Worm (Caenorhabditis elegans) whole organism, L3 larva: ENCODE measurements around the gene usp-50.
"Not testable (repeated sequence)": the region's sequence is repeated elsewhere in the genome, so short reads cannot be mapped to it uniquely, and the experiment has no call there.

Source experiments
- lin-39 ChIP-seq: fragments of 150-350 bp; optimal IDR thresholded peaks from 2 replicates; lab custom pipeline; 2018; ENCODE audit warnings: missing biosample characterization, missing genetic modification reagents, missing genetic modification characterization
- ztf-11 ChIP-seq: fragments of 150-350 bp; optimal IDR thresholded peaks from 2 replicates; lab custom pipeline; 2014; ENCODE audit warnings: missing biosample characterization, missing genetic modification characterization

DNA sequence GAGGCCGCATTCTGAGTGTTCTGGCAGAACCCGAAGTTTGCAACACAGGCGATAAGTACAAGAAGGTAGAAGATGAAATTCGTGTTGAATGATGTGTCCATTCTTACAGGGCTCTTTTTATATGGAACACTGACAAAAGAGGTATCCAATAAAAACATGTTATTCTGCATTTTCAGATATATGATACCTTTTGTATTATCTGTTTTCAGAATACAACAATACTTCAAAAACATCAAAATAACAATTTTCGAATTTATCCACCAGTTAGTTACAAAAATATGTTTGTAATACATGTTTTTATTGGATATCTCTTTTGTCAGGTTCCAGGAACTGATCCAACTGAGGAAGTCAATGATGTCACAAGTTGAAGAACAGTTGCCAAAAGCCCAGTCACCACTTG lies 27.1 kb upstream of the usp-50 start, which contains the start of gene C06H5.13:
- TF ChIP-seq ztf-11, lin-39 (tag; lab: Kevin White, UChicago): not testable (repeated sequence)
